Fruit fly (Drosophila melanogaster): Measurements from ENCODE around the gene CG7968.

dm6 chr2L:13847625-13848024 is 1.6 kb upstream of the CG7968 start, which contains the start of gene CG7953:
- TF ChIP-seq CG1620 (GFP tag; optimal IDR thresholded peaks at IDR 0.05) (no peak), CG12768 (GFP tag; optimal IDR thresholded peaks at IDR 0.05) (no peak), CG14711 (tag; optimal IDR thresholded peaks at IDR 0.05) (no peak), toe (GFP tag; optimal IDR thresholded peaks at IDR 0.05) (no peak), cnc (optimal IDR thresholded peaks at IDR 0.05) (no peak), Mnt (GFP tag; optimal IDR thresholded peaks at IDR 0.05) (no peak)

Measured in whole organism, adult.